Fruit fly (Drosophila melanogaster) whole organism, adult: ENCODE measurements around the gene lsn.

Source experiments
- CG11617 ChIP-seq: fragments of 200-800 bp; sonication (Bioruptor generic); optimal IDR thresholded peaks from 2 replicates; lab custom pipeline; 2017; ENCODE audit warnings: mild to moderate bottlenecking, missing biosample characterization, missing genetic modification reagents, missing genetic modification characterization
- CG12768 ChIP-seq: fragments of 200-800 bp; sonication (Bioruptor generic); optimal IDR thresholded peaks from 2 replicates; lab custom pipeline; 2017; ENCODE audit warnings: missing biosample characterization, missing genetic modification characterization, mild to moderate bottlenecking, moderate library complexity, missing genetic modification reagents
- CG14711 ChIP-seq: fragments of 200-800 bp; sonication (Bioruptor generic); optimal IDR thresholded peaks from 2 replicates; lab custom pipeline; 2018; ENCODE audit warnings: missing biosample characterization, mild to moderate bottlenecking, missing genetic modification characterization, moderate library complexity
- CG1620 ChIP-seq: fragments of 200-800 bp; sonication (Bioruptor generic); optimal IDR thresholded peaks from 2 replicates; lab custom pipeline; 2016; ENCODE audit warnings: missing biosample characterization, missing genetic modification characterization
- CG33017 ChIP-seq: fragments of 200-800 bp; sonication (Bioruptor generic); optimal IDR thresholded peaks from 2 replicates; lab custom pipeline; 2018; ENCODE audit warnings: missing biosample characterization, mild to moderate bottlenecking, missing genetic modification characterization, moderate library complexity
- CG5204 ChIP-seq: fragments of 200-800 bp; sonication (Bioruptor generic); optimal IDR thresholded peaks from 2 replicates; lab custom pipeline; 2016; ENCODE audit warnings: missing biosample characterization, missing genetic modification characterization
- CG7045 ChIP-seq: fragments of 200-800 bp; sonication (Bioruptor generic); optimal IDR thresholded peaks from 2 replicates; lab custom pipeline; 2017; ENCODE audit warnings: missing biosample characterization, mild to moderate bottlenecking, missing genetic modification characterization
- CG7101 ChIP-seq: fragments of 200-800 bp; sonication (Bioruptor generic); optimal IDR thresholded peaks from 2 replicates; lab custom pipeline; 2018; ENCODE audit warnings: missing biosample characterization, mild to moderate bottlenecking, missing genetic modification characterization, moderate library complexity
- Clk ChIP-seq: fragments of 200-800 bp; sonication (Bioruptor generic); optimal IDR thresholded peaks from 2 replicates; lab custom pipeline; 2017; ENCODE audit warnings: missing biosample characterization, missing genetic modification characterization
- Crg-1 ChIP-seq: fragments of 200-800 bp; sonication (Bioruptor generic); optimal IDR thresholded peaks from 2 replicates; lab custom pipeline; 2016; ENCODE audit warnings: missing biosample characterization, missing genetic modification characterization
- Hr96 ChIP-seq: fragments of 200-800 bp; sonication (Bioruptor generic); optimal IDR thresholded peaks from 2 replicates; lab custom pipeline; 2016; ENCODE audit warnings: missing biosample characterization, missing genetic modification characterization
- Mnt ChIP-seq: fragments of 200-800 bp; sonication (Bioruptor generic); optimal IDR thresholded peaks from 2 replicates; lab custom pipeline; 2016; ENCODE audit warnings: missing biosample characterization, mild to moderate bottlenecking, missing genetic modification characterization
- bab1 ChIP-seq: fragments of 200-800 bp; sonication (Bioruptor generic); optimal IDR thresholded peaks from 3 replicates; lab custom pipeline; 2019; ENCODE audit warnings: missing biosample characterization, mild to moderate bottlenecking, missing genetic modification characterization, moderate library complexity
- cic ChIP-seq: fragments of 200-800 bp; sonication (Bioruptor generic); optimal IDR thresholded peaks from 2 replicates; lab custom pipeline; 2017; ENCODE audit warnings: missing biosample characterization, mild to moderate bottlenecking, missing genetic modification characterization, moderate library complexity
- cnc ChIP-seq, 2 experiments: fragments of >200 bp; optimal IDR thresholded peaks; 2 replicates each; lab custom pipeline; 2017
- kay ChIP-seq: fragments of 200-800 bp; sonication (Bioruptor generic); peaks from one replicate; lab custom pipeline; 2016; ENCODE audit warnings: missing biosample characterization, missing genetic modification characterization, borderline replicate concordance
- ovo ChIP-seq: fragments of 200-800 bp; sonication (Bioruptor generic); optimal IDR thresholded peaks from 2 replicates; lab custom pipeline; 2016; ENCODE audit warnings: missing biosample characterization, missing genetic modification characterization
- pad ChIP-seq: fragments of 200-800 bp; sonication (Bioruptor generic); optimal IDR thresholded peaks from 3 replicates; lab custom pipeline; 2017; ENCODE audit warnings: missing biosample characterization, missing genetic modification characterization, mild to moderate bottlenecking, moderate library complexity, missing genetic modification reagents
- tj ChIP-seq: fragments of 200-800 bp; sonication (Bioruptor generic); optimal IDR thresholded peaks from 3 replicates; lab custom pipeline; 2017; ENCODE audit warnings: missing biosample characterization, mild to moderate bottlenecking, missing genetic modification characterization, moderate library complexity
- toe ChIP-seq: fragments of 200-800 bp; sonication (Bioruptor generic); optimal IDR thresholded peaks from 2 replicates; lab custom pipeline; 2016; ENCODE audit warnings: missing biosample characterization, missing genetic modification characterization

lsn gene

DNA sequence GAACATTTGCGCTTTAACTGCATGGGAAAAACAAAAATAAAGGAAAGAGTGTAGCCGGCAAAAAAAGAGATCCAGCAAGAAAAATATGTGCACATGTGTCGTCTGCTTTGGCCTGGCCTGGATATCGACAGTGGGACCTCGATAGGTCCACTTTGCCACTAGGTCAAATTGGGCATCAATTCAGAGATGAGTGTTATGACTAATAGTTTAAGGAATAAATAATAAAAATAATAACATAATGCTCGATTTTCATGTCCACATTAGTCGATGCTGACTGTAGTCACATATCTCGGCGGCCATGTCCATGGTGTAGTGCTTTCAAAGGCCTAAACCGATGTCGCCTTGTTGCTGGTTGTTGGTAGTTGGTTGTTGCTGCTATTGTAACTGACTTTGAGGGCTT lies 32.6 kb downstream of the lsn start:
- TF ChIP-seq CG7101 (tag; lab: Kevin White, UChicago) (peak; percentile 61), CG12768 (no peak), CG1620 (GFP tag; lab: Kevin White, UChicago) (no peak), CG5204 (GFP tag; lab: Kevin White, UChicago) (no peak), cic (GFP tag; lab: Kevin White, UChicago) (no peak), kay (no peak), ovo (GFP tag; lab: Kevin White, UChicago) (no peak), Hr96 (GFP tag; lab: Kevin White, UChicago) (peak; percentile 44), CG11617 (no peak), CG33017 (tag; lab: Kevin White, UChicago) (no peak), CG7045 (GFP tag; lab: Kevin White, UChicago) (no peak), CG14711 (tag; lab: Kevin White, UChicago) (peak; percentile 44), bab1 (peak; percentile 52), toe (GFP tag; lab: Kevin White, UChicago) (no peak), tj (GFP tag; lab: Kevin White, UChicago) (peak; percentile 76), Crg-1 (GFP tag; lab: Kevin White, UChicago) (no peak), cnc (optimal IDR thresholded peaks at IDR 0.05; lab: Kevin White, UChicago) (no peak), Mnt (no peak), pad (peak; percentile 12), Clk (GFP tag; lab: Kevin White, UChicago) (no peak)

DNA sequence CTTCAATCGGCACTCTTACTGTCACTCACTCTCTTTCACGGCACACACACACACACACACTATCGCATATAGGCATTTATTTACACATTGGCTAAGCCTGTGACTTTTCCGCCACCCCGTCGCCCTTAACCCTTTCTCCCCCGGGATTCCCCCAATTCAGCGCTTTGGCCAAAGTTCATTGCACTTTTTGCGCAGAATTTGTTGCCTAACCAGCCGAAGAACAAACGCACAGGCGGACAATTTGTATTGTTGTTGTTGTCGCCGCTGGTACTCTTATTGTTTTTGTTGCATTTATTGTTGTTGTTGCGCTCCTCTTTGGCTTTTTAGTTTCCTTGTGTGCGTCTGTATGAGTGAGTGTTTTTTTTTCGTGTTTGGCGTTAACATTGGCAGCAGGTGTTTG lies 33.8 kb downstream of the lsn start:
- TF ChIP-seq Hr96 (GFP tag; lab: Kevin White, UChicago) (no peak), CG1620 (GFP tag; lab: Kevin White, UChicago) (no peak), CG7045 (GFP tag; lab: Kevin White, UChicago) (no peak), CG7101 (tag; lab: Kevin White, UChicago) (no peak)

- TF ChIP-seq CG7045 (GFP tag; lab: Kevin White, UChicago) (no peak), CG33017 (tag; lab: Kevin White, UChicago) (no peak), toe (GFP tag; lab: Kevin White, UChicago) (no peak), CG12768 (no peak), CG1620 (GFP tag; lab: Kevin White, UChicago) (no peak), cic (GFP tag; lab: Kevin White, UChicago) (no peak), CG7101 (tag; lab: Kevin White, UChicago) (no peak), Crg-1 (GFP tag; lab: Kevin White, UChicago) (no peak), bab1 (no peak), Clk (GFP tag; lab: Kevin White, UChicago) (no peak), tj (GFP tag; lab: Kevin White, UChicago) (no peak), CG11617 (no peak), kay (no peak), ovo (GFP tag; lab: Kevin White, UChicago) (no peak), CG14711 (tag; lab: Kevin White, UChicago) (no peak), CG5204 (GFP tag; lab: Kevin White, UChicago) (no peak), Hr96 (GFP tag; lab: Kevin White, UChicago) (no peak), pad (no peak), cnc (optimal IDR thresholded peaks at IDR 0.05; lab: Kevin White, UChicago) (no peak)
Observed at dm6 chr3R:21899170-21899575, 34.2 kb downstream of the lsn start.

DNA sequence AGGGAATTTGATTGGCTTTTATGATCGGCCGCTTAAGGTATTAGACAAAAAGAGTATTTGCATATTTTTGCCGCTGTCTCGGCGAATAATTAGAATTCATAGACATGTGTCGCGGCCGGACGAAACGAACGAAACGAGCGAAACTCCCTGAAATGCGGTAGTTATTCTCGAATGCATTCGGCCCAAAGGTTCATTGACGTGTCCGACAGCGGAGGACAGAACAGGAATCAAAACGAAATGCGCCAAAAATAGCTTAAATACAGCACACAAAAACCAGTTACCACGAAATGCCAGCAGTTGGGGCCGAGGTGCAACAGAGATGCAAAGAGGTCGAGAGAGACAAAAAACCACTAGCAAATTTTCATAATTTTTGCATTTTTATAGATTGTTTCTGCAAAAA lies 39.4 kb downstream of the lsn start:
- TF ChIP-seq Hr96 (GFP tag; lab: Kevin White, UChicago) = no peak
- TF ChIP-seq cic (GFP tag; lab: Kevin White, UChicago) = no peak
- TF ChIP-seq bab1 = no peak
- no peak for TF ChIP-seq CG12768
- TF ChIP-seq CG7101 (tag; lab: Kevin White, UChicago) = no peak
- no peak for TF ChIP-seq CG33017 (tag; lab: Kevin White, UChicago)

DNA sequence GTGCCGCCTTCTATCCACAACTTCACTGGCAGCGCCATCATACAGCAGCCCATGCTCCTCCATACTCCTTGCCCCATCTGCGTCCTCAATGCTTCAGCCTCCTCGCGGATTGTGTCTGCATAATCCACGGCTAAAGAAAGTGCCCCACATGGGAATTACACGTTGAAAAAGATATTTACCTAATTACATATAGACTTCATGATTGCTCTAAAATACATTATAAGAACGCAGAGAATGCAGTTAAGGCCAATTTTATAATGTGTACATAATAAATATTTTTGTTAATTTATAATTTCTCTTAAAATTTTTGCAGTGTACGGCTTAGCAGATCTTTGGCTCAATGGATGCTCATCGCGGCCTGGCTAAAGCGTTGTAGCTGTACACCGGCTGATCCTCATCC lies 40.6 kb downstream of the lsn start:
- TF ChIP-seq ovo (GFP tag; lab: Kevin White, UChicago) = no peak
- no peak for TF ChIP-seq cnc (optimal IDR thresholded peaks at IDR 0.05; lab: Kevin White, UChicago)
- no peak for TF ChIP-seq CG5204 (GFP tag; lab: Kevin White, UChicago)
- no peak for TF ChIP-seq CG11617
- no peak for TF ChIP-seq Clk (GFP tag; lab: Kevin White, UChicago)

DNA sequence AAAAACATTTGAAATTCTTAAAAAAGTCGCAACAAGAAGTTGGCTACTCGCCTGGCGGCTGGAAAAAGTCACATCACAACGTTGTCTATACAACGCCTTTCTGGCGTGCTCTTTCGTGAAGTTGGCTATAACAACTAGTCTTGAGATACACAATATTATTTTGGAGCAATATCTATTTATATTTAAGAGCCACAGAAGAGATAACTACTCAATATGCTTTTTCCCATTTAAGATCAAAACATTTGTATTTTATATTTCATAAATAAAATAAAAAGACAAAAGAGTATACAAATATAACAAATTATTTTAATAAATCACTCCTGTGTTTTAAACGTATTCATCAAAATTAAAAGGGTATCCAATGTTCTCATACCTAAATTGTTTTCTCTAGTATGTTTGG lies 41.9 kb downstream of the lsn start:
- TF ChIP-seq ovo (GFP tag; lab: Kevin White, UChicago) (no peak), pad (no peak), Clk (GFP tag; lab: Kevin White, UChicago) (no peak), Hr96 (GFP tag; lab: Kevin White, UChicago) (no peak), Crg-1 (GFP tag; lab: Kevin White, UChicago) (no peak), toe (GFP tag; lab: Kevin White, UChicago) (no peak), CG5204 (GFP tag; lab: Kevin White, UChicago) (no peak), CG12768 (no peak)

- TF ChIP-seq CG7045 (GFP tag; lab: Kevin White, UChicago) = no peak
- TF ChIP-seq CG7101 (tag; lab: Kevin White, UChicago) = no peak
- no peak for TF ChIP-seq ovo (GFP tag; lab: Kevin White, UChicago)
- no peak for TF ChIP-seq Clk (GFP tag; lab: Kevin White, UChicago)
- TF ChIP-seq kay = no peak
- TF ChIP-seq pad = no peak
- TF ChIP-seq CG14711 (tag; lab: Kevin White, UChicago) = no peak
- no peak for TF ChIP-seq toe (GFP tag; lab: Kevin White, UChicago)
- no peak for TF ChIP-seq CG5204 (GFP tag; lab: Kevin White, UChicago)
- no peak for TF ChIP-seq tj (GFP tag; lab: Kevin White, UChicago)
- no peak for TF ChIP-seq CG33017 (tag; lab: Kevin White, UChicago)
- no peak for TF ChIP-seq CG11617
- TF ChIP-seq CG1620 (GFP tag; lab: Kevin White, UChicago) = no peak
- no peak for TF ChIP-seq Crg-1 (GFP tag; lab: Kevin White, UChicago)
- TF ChIP-seq Hr96 (GFP tag; lab: Kevin White, UChicago) = no peak
Observed at dm6 chr3R:21911516-21911915, 46.5 kb downstream of the lsn start, which contains the start of gene Qsox3. Gene Qsox3, plus strand, starts transcription at chr3R:21911816.
